Worm (Caenorhabditis elegans) whole organism, L4/young adult: ENCODE data around the gene btb-2.

Source experiments
- W03F9.2 ChIP-seq: fragments of 150-350 bp; optimal IDR thresholded peaks from 2 replicates; lab custom pipeline; 2014; ENCODE audit warnings: missing biosample characterization, missing genetic modification characterization
- dao-5 ChIP-seq: sonication (generic microtip); optimal IDR thresholded peaks from 2 replicates; lab custom pipeline; 2016; ENCODE audit warnings: missing genotype, missing genetic modification characterization, moderate library complexity, missing compliant biosample characterization
- him-1 ChIP-seq: sonication (generic microtip); optimal IDR thresholded peaks from 2 replicates; lab custom pipeline; 2016; ENCODE audit warnings: missing genotype, missing genetic modification reagents, missing genetic modification characterization, missing compliant biosample characterization

- no peak for TF ChIP-seq W03F9.2
- no peak for TF ChIP-seq him-1 (tag; lab: Kevin White, UChicago)
- TF ChIP-seq dao-5: no peak
Observed at ce11 chrII:6443710-6444109, 42.0 kb downstream of the btb-2 start, which contains the start of gene K06A1.2.
